Fruit fly (Drosophila melanogaster): ENCODE data around the gene xit.

Gene xit

dm6 chrX:6859756-6860412, 39.1 kb downstream of the xit start (continued):
- TF ChIP-seq CG31388 (GFP tag; optimal IDR thresholded peaks at IDR 0.05), result peak; percentile 45
- no peak for TF ChIP-seq vfl (GFP tag; optimal IDR thresholded peaks at IDR 0.05)
- TF ChIP-seq CG18262 (tag; optimal IDR thresholded peaks at IDR 0.05), result peak; percentile 91
- no peak for TF ChIP-seq slou (GFP tag; optimal IDR thresholded peaks at IDR 0.05)
- TF ChIP-seq CG10565 (GFP tag; optimal IDR thresholded peaks at IDR 0.05), result no peak
- TF ChIP-seq CG11723 (GFP tag; optimal IDR thresholded peaks at IDR 0.05), result peak; percentile 20
- no peak for TF ChIP-seq wek (GFP tag; optimal IDR thresholded peaks at IDR 0.05)
- peak; percentile 70 for TF ChIP-seq CG14441 (GFP tag; IDR thresholded peaks at IDR 0.05)
- TF ChIP-seq disco-r (GFP tag; optimal IDR thresholded peaks at IDR 0.05), result no peak
- TF ChIP-seq NFAT (GFP tag; IDR thresholded peaks at IDR 0.05), result peak; percentile 64; the same call in 1 of the 2 replicates
- no peak for TF ChIP-seq inv (GFP tag; IDR thresholded peaks at IDR 0.05; ENCODE audit: partially characterized antibody)
- TF ChIP-seq pfk (GFP tag; optimal IDR thresholded peaks at IDR 0.05), result no peak
- peak; percentile 76 for TF ChIP-seq scrt (GFP tag; optimal IDR thresholded peaks at IDR 0.05)
- peak; percentile 63; the same call in 1 of the 2 replicates for TF ChIP-seq sob (GFP tag; IDR thresholded peaks at IDR 0.05)
- TF ChIP-seq ab (GFP tag; optimal IDR thresholded peaks at IDR 0.05), result no peak
- no peak for TF ChIP-seq Sry-β (GFP tag; optimal IDR thresholded peaks at IDR 0.05)
- peak; percentile 64 for TF ChIP-seq CG8089 (GFP tag; optimal IDR thresholded peaks at IDR 0.05)
- peak; percentile 46 for TF ChIP-seq tup (GFP tag; optimal IDR thresholded peaks at IDR 0.05)
- peak; percentile 23 for TF ChIP-seq CG7987 (GFP tag; optimal IDR thresholded peaks at IDR 0.05)
- TF ChIP-seq CG1024 (GFP tag; IDR thresholded peaks at IDR 0.05), result no peak
- TF ChIP-seq CG12299 (tag; optimal IDR thresholded peaks at IDR 0.05), result no peak
- TF ChIP-seq zfh1 (GFP tag; IDR thresholded peaks at IDR 0.05), result peak; percentile 60
- TF ChIP-seq Fer2 (tag; optimal IDR thresholded peaks at IDR 0.05), result peak; percentile 44
- TF ChIP-seq CG42726 (GFP tag; IDR thresholded peaks at IDR 0.05; ENCODE audit: partially characterized antibody), result no peak
- no peak for TF ChIP-seq oc (tag; optimal IDR thresholded peaks at IDR 0.05)
- TF ChIP-seq pb (GFP tag; optimal IDR thresholded peaks at IDR 0.05), result no peak
- TF ChIP-seq run (tag; optimal IDR thresholded peaks at IDR 0.05), result peak; percentile 23
- TF ChIP-seq Doc3 (GFP tag; IDR thresholded peaks at IDR 0.05; ENCODE audit: partially characterized antibody), result no peak
- peak; percentile 92 for TF ChIP-seq CG2678 (tag; optimal IDR thresholded peaks at IDR 0.05)
- TF ChIP-seq stc (GFP tag; IDR thresholded peaks at IDR 0.05), result peak; percentile 75
- no peak for TF ChIP-seq B-H2 (GFP tag; optimal IDR thresholded peaks at IDR 0.05)
- TF ChIP-seq Atf-2 (GFP tag; optimal IDR thresholded peaks at IDR 0.05), result no peak
- peak; percentile 46; the same call in 1 of the 2 replicates for TF ChIP-seq toy (GFP tag; IDR thresholded peaks at IDR 0.05)
- no peak for TF ChIP-seq bbx (GFP tag; IDR thresholded peaks at IDR 0.05; ENCODE audit: partially characterized antibody)
- peak; percentile 59 for TF ChIP-seq CG7372 (GFP tag; IDR thresholded peaks at IDR 0.05)
- TF ChIP-seq CG14050 (GFP tag; IDR thresholded peaks at IDR 0.05), result no peak
- TF ChIP-seq wdn (GFP tag; IDR thresholded peaks at IDR 0.05), result no peak
- TF ChIP-seq CG16779 (GFP tag; IDR thresholded peaks at IDR 0.05), result no peak
- TF ChIP-seq CG6854 (GFP tag; optimal IDR thresholded peaks at IDR 0.05), result peak; percentile 81
- TF ChIP-seq tio (GFP tag; optimal IDR thresholded peaks at IDR 0.05), result no peak
- peak; percentile 86 for TF ChIP-seq CG12104 (GFP tag; optimal IDR thresholded peaks at IDR 0.05)
- TF ChIP-seq lola (GFP tag; optimal IDR thresholded peaks at IDR 0.05), result peak in 1 of 3 experiments; percentile 38
- TF ChIP-seq gfzf (GFP tag; optimal IDR thresholded peaks at IDR 0.05), result no peak
- no peak for TF ChIP-seq usp (GFP tag; optimal IDR thresholded peaks at IDR 0.05)
- TF ChIP-seq CG5953 (GFP tag; IDR thresholded peaks at IDR 0.05), result no peak
- TF ChIP-seq CG13123 (GFP tag; optimal IDR thresholded peaks at IDR 0.05), result no peak
- TF ChIP-seq grau (tag; optimal IDR thresholded peaks at IDR 0.05), result peak; percentile 58
- peak; percentile 90 for TF ChIP-seq CG31441 (GFP tag; IDR thresholded peaks at IDR 0.05)
- TF ChIP-seq slp2 (GFP tag; optimal IDR thresholded peaks at IDR 0.05), result peak; percentile 89
- TF ChIP-seq Bteb2 (GFP tag; optimal IDR thresholded peaks at IDR 0.05), result no peak
